Worm (Caenorhabditis elegans): ENCODE results near the gene cpi-2.
"Not testable (repeated sequence)": the region's sequence is repeated elsewhere in the genome, so short reads cannot be mapped to it uniquely, and the experiment has no call there.

Gene cpi-2

ce11 chrV:6053188-6053687 lies 9.4 kb downstream of the cpi-2 start, which contains the start of gene seip-1:
Gene seip-1 (minus strand): TSS chrV:6053238.
- TF ChIP-seq tra-4 (tag; optimal IDR thresholded peaks at IDR 0.05) (no peak), flt-1 (GFP tag; IDR thresholded peaks at IDR 0.05) (0 out of 2 replicates have a peak, but pooled peaks have one; percentile 20), pes-1 (GFP tag; IDR thresholded peaks at IDR 0.05) (no peak), ets-7 (tag; optimal IDR thresholded peaks at IDR 0.05) (peak; percentile 74), F13C5.2 (tag; optimal IDR thresholded peaks at IDR 0.05) (peak; percentile 35)

- TF ChIP-seq aly-1 (tag; optimal IDR thresholded peaks at IDR 0.05) = no peak
- TF ChIP-seq pes-1 (GFP tag; IDR thresholded peaks at IDR 0.05) = no peak
- no peak for TF ChIP-seq flt-1 (GFP tag; IDR thresholded peaks at IDR 0.05)
- TF ChIP-seq tra-4 (tag; optimal IDR thresholded peaks at IDR 0.05) = no peak
- no peak for TF ChIP-seq hmbx-1 (tag; optimal IDR thresholded peaks at IDR 0.05)
- TF ChIP-seq hnd-1 (tag; optimal IDR thresholded peaks at IDR 0.05) = no peak
- TF ChIP-seq ceh-36 (tag; optimal IDR thresholded peaks at IDR 0.05) = no peak
- no peak for TF ChIP-seq tbx-37 (GFP tag; conservative IDR thresholded peaks at IDR 0.05)
These were observed 11.4 kb downstream of the cpi-2 start, which contains the start of gene srd-20 for ce11 chrV:6055289-6055688. Gene srd-20 (plus strand): TSS chrV:6055589.

ce11 chrV:6063330-6063729 lies 19.5 kb downstream of the cpi-2 start, which contains the start of gene Y38A10A.2:
Gene Y38A10A.2 (minus strand): TSS chrV:6063430.
- TF ChIP-seq ceh-13 (GFP tag; optimal IDR thresholded peaks at IDR 0.05) (no peak), ceh-36 (tag; optimal IDR thresholded peaks at IDR 0.05) (no peak), B0310.2 (tag; optimal IDR thresholded peaks at IDR 0.05) (no peak), sea-1 (GFP tag; conservative IDR thresholded peaks at IDR 0.05) (no peak), ets-7 (tag; optimal IDR thresholded peaks at IDR 0.05) (no peak), tbx-11 (GFP tag; IDR thresholded peaks at IDR 0.05) (no peak), tra-4 (tag; optimal IDR thresholded peaks at IDR 0.05) (no peak), flt-1 (GFP tag; IDR thresholded peaks at IDR 0.05) (no peak), pes-1 (GFP tag; IDR thresholded peaks at IDR 0.05) (no peak), hmbx-1 (tag; optimal IDR thresholded peaks at IDR 0.05) (no peak), aly-1 (tag; optimal IDR thresholded peaks at IDR 0.05) (no peak), hnd-1 (tag; optimal IDR thresholded peaks at IDR 0.05) (no peak), scrt-1 (GFP tag; IDR thresholded peaks at IDR 0.05) (no peak), F13C5.2 (tag; optimal IDR thresholded peaks at IDR 0.05) (no peak)

- TF ChIP-seq tbx-37 (GFP tag; conservative IDR thresholded peaks at IDR 0.05) (no peak), tra-4 (tag; optimal IDR thresholded peaks at IDR 0.05) (no peak), F13C5.2 (tag; optimal IDR thresholded peaks at IDR 0.05) (no peak), hnd-1 (tag; optimal IDR thresholded peaks at IDR 0.05) (no peak), hmbx-1 (tag; optimal IDR thresholded peaks at IDR 0.05) (no peak), sea-1 (GFP tag; conservative IDR thresholded peaks at IDR 0.05) (no peak), scrt-1 (GFP tag; IDR thresholded peaks at IDR 0.05) (no peak), hmg-4 (GFP tag; optimal IDR thresholded peaks at IDR 0.05) (no peak), ceh-13 (GFP tag; optimal IDR thresholded peaks at IDR 0.05) (no peak)
These were observed 23.2 kb downstream of the cpi-2 start, which contains the start of gene srh-10 for ce11 chrV:6067112-6067511. Gene srh-10 (minus strand): TSS chrV:6067140.

ce11 chrV:6069968-6070367 lies 26.1 kb downstream of the cpi-2 start, which contains the start of gene fbxa-214:
Gene fbxa-214 (minus strand): TSS chrV:6070068.
- not testable (repeated sequence) for TF ChIP-seq ceh-36 (tag; optimal IDR thresholded peaks at IDR 0.05); ceh-13 (GFP tag; optimal IDR thresholded peaks at IDR 0.05); sea-1 (GFP tag; conservative IDR thresholded peaks at IDR 0.05)
